Fruit fly (Drosophila melanogaster) whole organism, adult: ENCODE results near the gene CG14868.

Experiments
- CG33017 ChIP-seq: fragments of 200-800 bp; sonication (Bioruptor generic); optimal IDR thresholded peaks from 2 replicates; lab custom pipeline; 2018; ENCODE audit warnings: missing biosample characterization, mild to moderate bottlenecking, missing genetic modification characterization, moderate library complexity
- CG5204 ChIP-seq: fragments of 200-800 bp; sonication (Bioruptor generic); optimal IDR thresholded peaks from 2 replicates; lab custom pipeline; 2016; ENCODE audit warnings: missing biosample characterization, missing genetic modification characterization
- CG7045 ChIP-seq: fragments of 200-800 bp; sonication (Bioruptor generic); optimal IDR thresholded peaks from 2 replicates; lab custom pipeline; 2017; ENCODE audit warnings: missing biosample characterization, mild to moderate bottlenecking, missing genetic modification characterization
- CG7101 ChIP-seq: fragments of 200-800 bp; sonication (Bioruptor generic); optimal IDR thresholded peaks from 2 replicates; lab custom pipeline; 2018; ENCODE audit warnings: missing biosample characterization, mild to moderate bottlenecking, missing genetic modification characterization, moderate library complexity
- Clk ChIP-seq: fragments of 200-800 bp; sonication (Bioruptor generic); optimal IDR thresholded peaks from 2 replicates; lab custom pipeline; 2017; ENCODE audit warnings: missing biosample characterization, missing genetic modification characterization
- bab1 ChIP-seq: fragments of 200-800 bp; sonication (Bioruptor generic); optimal IDR thresholded peaks from 3 replicates; lab custom pipeline; 2019; ENCODE audit warnings: missing biosample characterization, mild to moderate bottlenecking, missing genetic modification characterization, moderate library complexity
- cic ChIP-seq: fragments of 200-800 bp; sonication (Bioruptor generic); optimal IDR thresholded peaks from 2 replicates; lab custom pipeline; 2017; ENCODE audit warnings: missing biosample characterization, mild to moderate bottlenecking, missing genetic modification characterization, moderate library complexity
- kay ChIP-seq: fragments of 200-800 bp; sonication (Bioruptor generic); peaks from one replicate; lab custom pipeline; 2016; ENCODE audit warnings: missing biosample characterization, missing genetic modification characterization, borderline replicate concordance
- tj ChIP-seq: fragments of 200-800 bp; sonication (Bioruptor generic); optimal IDR thresholded peaks from 3 replicates; lab custom pipeline; 2017; ENCODE audit warnings: missing biosample characterization, mild to moderate bottlenecking, missing genetic modification characterization, moderate library complexity
- toe ChIP-seq: fragments of 200-800 bp; sonication (Bioruptor generic); optimal IDR thresholded peaks from 2 replicates; lab custom pipeline; 2016; ENCODE audit warnings: missing biosample characterization, missing genetic modification characterization

dm6 chr3R:15379071-15379470, 9.3 kb upstream of the CG14868 start:
- TF ChIP-seq CG33017 (no peak), CG7045 (no peak), toe (no peak), CG7101 (tag; lab: Kevin White, UChicago) (no peak), Clk (GFP tag; lab: Kevin White, UChicago) (no peak), bab1 (GFP tag; lab: Kevin White, UChicago) (no peak), CG5204 (no peak), cic (GFP tag; lab: Kevin White, UChicago) (no peak), kay (GFP tag; lab: Kevin White, UChicago) (no peak), tj (GFP tag; lab: Kevin White, UChicago) (no peak)
